Fruit fly (Drosophila melanogaster) whole organism, wandering third instar larva: ENCODE results near the gene mRpL2.

Experiments used
- CG32264 ChIP-seq: fragments of 200-800 bp; sonication (Bioruptor generic); optimal IDR thresholded peaks from 2 replicates; lab custom pipeline; 2016; ENCODE audit warnings: missing biosample characterization, missing genetic modification characterization
- CG9705 ChIP-seq: fragments of 200-800 bp; sonication (Bioruptor generic); optimal IDR thresholded peaks from 2 replicates; lab custom pipeline; 2018; ENCODE audit warnings: missing biosample characterization, mild to moderate bottlenecking, missing genetic modification characterization
- CrebA ChIP-seq: fragments of 200-800 bp; sonication (Bioruptor generic); optimal IDR thresholded peaks from 2 replicates; lab custom pipeline; 2016; ENCODE audit warnings: missing biosample characterization, mild to moderate bottlenecking, missing genetic modification characterization, borderline replicate concordance
- Dfd ChIP-seq: fragments of >200 bp; optimal IDR thresholded peaks from 2 replicates; lab custom pipeline; 2017; ENCODE audit warnings: missing biosample characterization, missing genetic modification characterization
- Dif ChIP-seq: fragments of 200-275, 200-300 bp; sonication (Bioruptor generic); optimal IDR thresholded peaks from 2 replicates; lab custom pipeline; 2018; ENCODE audit warnings: missing biosample characterization, missing genetic modification characterization; ENCODE audit not compliant: partially characterized antibody
- GATAd ChIP-seq: sonication (Bioruptor generic); optimal IDR thresholded peaks from 2 replicates; lab custom pipeline; 2016; ENCODE audit warnings: missing biosample characterization, missing genetic modification characterization
- HLH106 ChIP-seq: fragments of 200-800 bp; optimal IDR thresholded peaks from 3 replicates; lab custom pipeline; 2019; ENCODE audit warnings: missing biosample characterization, mild to moderate bottlenecking, missing genetic modification characterization, moderate library complexity
- Hnf4 ChIP-seq: fragments of 200-800 bp; sonication (Bioruptor generic); optimal IDR thresholded peaks from 2 replicates; lab custom pipeline; 2016; ENCODE audit warnings: missing biosample characterization, mild to moderate bottlenecking, missing genetic modification characterization
- Hr78 ChIP-seq: fragments of >200 bp; optimal IDR thresholded peaks from 2 replicates; lab custom pipeline; 2017; ENCODE audit warnings: missing biosample characterization, missing genetic modification characterization
- Hr83 ChIP-seq: fragments of 200-300 bp; sonication (Bioruptor generic); optimal IDR thresholded peaks from 2 replicates; lab custom pipeline; 2016; ENCODE audit warnings: missing biosample characterization, mild to moderate bottlenecking, missing genetic modification characterization, moderate library complexity; ENCODE audit not compliant: poor library complexity, severe bottlenecking
- Jra ChIP-seq: sonication (Bioruptor generic); optimal IDR thresholded peaks from 2 replicates; lab custom pipeline; 2016; ENCODE audit warnings: missing biosample characterization, missing genetic modification characterization
- Mio ChIP-seq: sonication (Bioruptor generic); optimal IDR thresholded peaks from 2 replicates; lab custom pipeline; 2016; ENCODE audit warnings: missing biosample characterization, missing genetic modification characterization
- Myc ChIP-seq: fragments of >200 bp; optimal IDR thresholded peaks from 2 replicates; lab custom pipeline; 2017
- N ChIP-seq: fragments of >200 bp; optimal IDR thresholded peaks from 2 replicates; lab custom pipeline; 2018; ENCODE audit warnings: missing biosample characterization, missing external identifiers, missing genetic modification characterization
- OdsH ChIP-seq: fragments of 200-800 bp; sonication (Bioruptor generic); optimal IDR thresholded peaks from 2 replicates; lab custom pipeline; 2016; ENCODE audit warnings: missing biosample characterization, mild to moderate bottlenecking, missing genetic modification characterization
- Rel ChIP-seq, 2 experiments: fragments of 200-800 bp; sonication (Bioruptor generic) in 1 of 2; optimal IDR thresholded peaks; 2 replicates in 1 of 2; 3 replicates in 1 of 2; lab custom pipeline; 2016 to 2019; ENCODE audit warnings: mild to moderate bottlenecking in 2 of 2, missing biosample characterization in 2 of 2, missing genetic modification characterization in 2 of 2, moderate library complexity in 1 of 2
- Sp1 ChIP-seq: fragments of 200-800 bp; sonication (Bioruptor generic); optimal IDR thresholded peaks from 3 replicates; lab custom pipeline; 2019; ENCODE audit warnings: missing biosample characterization, mild to moderate bottlenecking, missing genetic modification characterization, moderate library complexity
- Vsx2 ChIP-seq: fragments of 200-300, 225-300 bp; sonication (Bioruptor generic); optimal IDR thresholded peaks from 2 replicates; lab custom pipeline; 2018; ENCODE audit warnings: missing biosample characterization, missing genetic modification characterization; ENCODE audit not compliant: partially characterized antibody
- br ChIP-seq: fragments of 200-800 bp; sonication (Bioruptor generic); optimal IDR thresholded peaks from 2 replicates; lab custom pipeline; 2016; ENCODE audit warnings: missing biosample characterization, missing genetic modification characterization
- brk ChIP-seq: fragments of 200-800 bp; sonication (Bioruptor generic); optimal IDR thresholded peaks from 2 replicates; lab custom pipeline; 2016; ENCODE audit warnings: missing biosample characterization, mild to moderate bottlenecking, missing genetic modification characterization
- dl ChIP-seq, 2 experiments: fragments of 175-275, 200-275 bp in 1 of 2; fragments of 200-275 bp in 1 of 2; sonication (Bioruptor generic); optimal IDR thresholded peaks; lab custom pipeline; 2018; ENCODE audit warnings: mild to moderate bottlenecking in 2 of 2, missing biosample characterization in 2 of 2, missing genetic modification characterization in 2 of 2, moderate library complexity in 2 of 2; ENCODE audit not compliant: partially characterized antibody in 2 of 2, insufficient read depth in 1 of 2
- dmrt93B ChIP-seq: fragments of 200-800 bp; sonication (Bioruptor generic); optimal IDR thresholded peaks from 2 replicates; lab custom pipeline; 2018; ENCODE audit warnings: missing biosample characterization, mild to moderate bottlenecking, missing genetic modification characterization
- dsf ChIP-seq: sonication (Bioruptor generic); optimal IDR thresholded peaks from 2 replicates; lab custom pipeline; 2016; ENCODE audit warnings: missing biosample characterization, missing genetic modification characterization, borderline replicate concordance
- ey ChIP-seq: fragments of 200-800 bp; sonication (Bioruptor generic); optimal IDR thresholded peaks from 2 replicates; lab custom pipeline; 2016; ENCODE audit warnings: missing biosample characterization, missing genetic modification characterization
- foxo ChIP-seq, 2 experiments: fragments of 200-800 bp; sonication (Bioruptor generic); optimal IDR thresholded peaks; 2 replicates in 1 of 2; 3 replicates in 1 of 2; lab custom pipeline; 2016 to 2017; ENCODE audit warnings: missing biosample characterization in 2 of 2, missing genetic modification characterization in 2 of 2
- fru ChIP-seq: fragments of 200-800 bp; sonication (Bioruptor generic); optimal IDR thresholded peaks from 3 replicates; lab custom pipeline; 2016; ENCODE audit warnings: missing biosample characterization, mild to moderate bottlenecking, missing genetic modification characterization
- lola ChIP-seq: fragments of >200 bp; optimal IDR thresholded peaks from 2 replicates; lab custom pipeline; 2017; ENCODE audit warnings: missing biosample characterization, missing genetic modification characterization
- pan ChIP-seq: fragments of >200 bp; optimal IDR thresholded peaks from 2 replicates; lab custom pipeline; 2017
- rgr ChIP-seq: fragments of 200-800 bp; sonication (Bioruptor generic); optimal IDR thresholded peaks from 3 replicates; lab custom pipeline; 2016; ENCODE audit warnings: missing biosample characterization, mild to moderate bottlenecking, missing genetic modification characterization
- sage ChIP-seq: fragments of 200-800 bp; sonication (Bioruptor generic); optimal IDR thresholded peaks from 2 replicates; lab custom pipeline; 2016; ENCODE audit warnings: missing biosample characterization, mild to moderate bottlenecking, missing genetic modification characterization
- sv ChIP-seq: fragments of 200-800 bp; sonication (Bioruptor generic); optimal IDR thresholded peaks from 3 replicates; lab custom pipeline; 2016; ENCODE audit warnings: missing biosample characterization, missing genetic modification characterization
- tai ChIP-seq: sonication (Bioruptor generic); optimal IDR thresholded peaks from 2 replicates; lab custom pipeline; 2016; ENCODE audit warnings: missing biosample characterization, missing genetic modification characterization
- usp ChIP-seq: fragments of >200 bp; optimal IDR thresholded peaks from 2 replicates; lab custom pipeline; 2017; ENCODE audit warnings: missing biosample characterization, missing genetic modification characterization
- woc ChIP-seq: sonication (Bioruptor generic); optimal IDR thresholded peaks from 2 replicates; lab custom pipeline; 2016; ENCODE audit warnings: missing biosample characterization, mild to moderate bottlenecking, missing genetic modification characterization

Gene mRpL2

dm6 chr3L:11109454-11109853, 11.2 kb upstream of the mRpL2 start, which contains the start of the genes CG34012 and emei:
CG34012 (minus strand) TSS chr3L:11109505.
emei (plus strand) TSS chr3L:11109690.
- no peak for TF ChIP-seq Hr83

- TF ChIP-seq usp (GFP tag; lab: Kevin White, UChicago) (no peak), sv (GFP tag; lab: Kevin White, UChicago) (no peak), GATAd (GFP tag; lab: Kevin White, UChicago) (no peak), dl (GFP tag; optimal IDR thresholded peaks at IDR 0.05; lab: Kevin White, UChicago; ENCODE audit: insufficient read depth in 1 of 2, partially characterized antibody in 2 of 2) (no peak), Hr78 (no peak), Mio (GFP tag; lab: Kevin White, UChicago) (no peak), Jra (GFP tag; lab: Kevin White, UChicago) (no peak), Hnf4 (GFP tag; lab: Kevin White, UChicago) (no peak), pan (no peak), CrebA (no peak)
Observed at dm6 chr3L:11112427-11112826, 8.2 kb upstream of the mRpL2 start.

dm6 chr3L:11113198-11114197, 7.1 kb upstream of the mRpL2 start, which contains the start of gene Sod1:
Sod1 (minus strand) TSS chr3L:11113740.
- TF ChIP-seq Rel (GFP tag; optimal IDR thresholded peaks at IDR 0.05; lab: Kevin White, UChicago) (no peak), Rel (tag; optimal IDR thresholded peaks at IDR 0.05; lab: Kevin White, UChicago) (peak; percentile 79), dmrt93B (no peak), fru (GFP tag; lab: Kevin White, UChicago) (no peak), usp (GFP tag; lab: Kevin White, UChicago) (no peak), foxo (GFP tag; optimal IDR thresholded peaks at IDR 0.05; lab: Kevin White, UChicago) (no peak), Hnf4 (GFP tag; lab: Kevin White, UChicago) (peak; percentile 89), GATAd (GFP tag; lab: Kevin White, UChicago) (no peak), pan (no peak), OdsH (GFP tag; lab: Kevin White, UChicago) (no peak), Dif (GFP tag; lab: Kevin White, UChicago) (no peak), Myc (lab: Kevin White, UChicago) (no peak), sv (GFP tag; lab: Kevin White, UChicago) (no peak), br (GFP tag; lab: Kevin White, UChicago) (peak; percentile 32), lola (GFP tag; lab: Kevin White, UChicago) (peak; percentile 6), brk (GFP tag; lab: Kevin White, UChicago) (no peak), Jra (GFP tag; lab: Kevin White, UChicago) (no peak), sage (GFP tag; lab: Kevin White, UChicago) (no peak), Hr78 (no peak), Mio (GFP tag; lab: Kevin White, UChicago) (no peak), woc (no peak), CG32264 (no peak), ey (GFP tag; lab: Kevin White, UChicago) (no peak), tai (GFP tag; lab: Kevin White, UChicago) (no peak), Hr83 (peak; percentile 26), rgr (GFP tag; lab: Kevin White, UChicago) (peak; percentile 19), dsf (no peak)

dm6 chr3L:11117733-11118132, 2.9 kb upstream of the mRpL2 start:
- TF ChIP-seq sage (GFP tag; lab: Kevin White, UChicago) (no peak), pan (no peak), Dif (GFP tag; lab: Kevin White, UChicago) (no peak), fru (GFP tag; lab: Kevin White, UChicago) (no peak), N (GFP tag; lab: Kevin White, UChicago) (no peak), dmrt93B (no peak), Dfd (GFP tag; lab: Kevin White, UChicago) (no peak), HLH106 (tag; lab: Kevin White, UChicago) (no peak), Hnf4 (GFP tag; lab: Kevin White, UChicago) (no peak), woc (no peak), rgr (GFP tag; lab: Kevin White, UChicago) (no peak), foxo (GFP tag; optimal IDR thresholded peaks at IDR 0.05; lab: Kevin White, UChicago) (no peak), Myc (lab: Kevin White, UChicago) (no peak), GATAd (GFP tag; lab: Kevin White, UChicago) (no peak), Vsx2 (GFP tag; lab: Kevin White, UChicago) (no peak), dl (GFP tag; optimal IDR thresholded peaks at IDR 0.05; lab: Kevin White, UChicago; ENCODE audit: insufficient read depth in 1 of 2, partially characterized antibody in 2 of 2) (no peak), Sp1 (GFP tag; lab: Kevin White, UChicago) (no peak), tai (GFP tag; lab: Kevin White, UChicago) (no peak), CG9705 (GFP tag; lab: Kevin White, UChicago) (no peak)
